Worm (Caenorhabditis elegans) whole organism, early embryonic: ENCODE results near the gene Y44A6C.2.

Experiments
- B0310.2 ChIP-seq: sonication (generic microtip); optimal IDR thresholded peaks from 2 replicates; lab custom pipeline; 2016; ENCODE audit warnings: mild to moderate bottlenecking, missing genetic modification characterization, missing compliant biosample characterization
- ama-1 ChIP-seq: fragments of 150-350 bp; optimal IDR thresholded peaks from 2 replicates; lab custom pipeline; 2014
- ceh-13 ChIP-seq: fragments of 200-800 bp; sonication (Bioruptor generic); optimal IDR thresholded peaks from 2 replicates; lab custom pipeline; 2018; ENCODE audit warnings: mild to moderate bottlenecking, missing genetic modification characterization, missing compliant biosample characterization
- ets-7 ChIP-seq: sonication (generic microtip); optimal IDR thresholded peaks from 2 replicates; lab custom pipeline; 2016; ENCODE audit warnings: missing genotype, missing genetic modification characterization, missing compliant biosample characterization
- flt-1 ChIP-seq: fragments of 200-800 bp; sonication (Bioruptor generic); IDR thresholded peaks from 2 replicates; pipeline ENCODE4 v1.3.6; 2022; ENCODE audit warnings: missing genetic modification characterization, missing compliant biosample characterization
- hmbx-1 ChIP-seq: sonication (generic microtip); optimal IDR thresholded peaks from 2 replicates; lab custom pipeline; 2016; ENCODE audit warnings: mild to moderate bottlenecking, missing genetic modification characterization, missing compliant biosample characterization
- hmg-4 ChIP-seq: fragments of 200-800 bp; sonication (Bioruptor generic); optimal IDR thresholded peaks from 2 replicates; lab custom pipeline; 2018; ENCODE audit warnings: mild to moderate bottlenecking, missing genetic modification characterization, missing compliant biosample characterization
- hnd-1 ChIP-seq: sonication (generic microtip); optimal IDR thresholded peaks from 2 replicates; lab custom pipeline; 2016; ENCODE audit warnings: missing genetic modification characterization, missing compliant biosample characterization
- pes-1 ChIP-seq: fragments of 200-800 bp; sonication (Bioruptor generic); IDR thresholded peaks from 2 replicates; pipeline ENCODE4 v1.3.6; 2022; ENCODE audit warnings: missing genetic modification reagents, missing genetic modification characterization, missing compliant biosample characterization
- scrt-1 ChIP-seq: fragments of 200-800 bp; sonication (Bioruptor generic); IDR thresholded peaks from 2 replicates; pipeline ENCODE4 v1.3.6; 2022; ENCODE audit warnings: missing genetic modification characterization, missing compliant biosample characterization
- sea-1 ChIP-seq: fragments of 200-800 bp; sonication (Bioruptor generic); conservative IDR thresholded peaks from 2 replicates; pipeline ENCODE4 v1.3.6; 2022; ENCODE audit warnings: missing genetic modification characterization, missing compliant biosample characterization
- tbx-37 ChIP-seq: fragments of 200-800 bp; sonication (Bioruptor generic); conservative IDR thresholded peaks from 2 replicates; pipeline ENCODE4 v1.3.6; 2022; ENCODE audit warnings: missing genetic modification reagents, missing genetic modification characterization, missing compliant biosample characterization
- tra-4 ChIP-seq: sonication (generic microtip); optimal IDR thresholded peaks from 2 replicates; lab custom pipeline; 2017; ENCODE audit warnings: missing genetic modification characterization, missing compliant biosample characterization

DNA sequence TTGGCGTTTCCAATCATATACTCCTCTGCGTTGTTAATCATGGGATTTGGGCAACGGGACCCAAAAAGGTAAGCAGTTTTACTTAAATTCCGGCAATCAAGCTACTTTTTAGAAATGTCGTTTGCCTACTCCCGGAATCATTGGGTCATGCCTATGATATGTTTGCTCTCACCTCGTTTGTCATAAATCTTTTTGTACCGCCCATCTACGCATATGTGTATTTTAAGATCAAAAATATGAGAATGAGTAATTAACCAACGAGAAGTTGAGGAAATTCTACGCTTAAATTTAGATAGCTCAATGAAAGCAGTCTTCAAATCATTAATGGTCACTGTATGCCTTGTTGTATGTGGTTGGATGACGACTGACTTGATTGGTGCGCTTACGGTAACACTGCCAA, 39.7 kb upstream of the Y44A6C.2 start:
- TF ChIP-seq ama-1 (no peak), hnd-1 (tag; lab: Kevin White, UChicago) (no peak), ceh-13 (GFP tag; lab: Kevin White, UChicago) (no peak), pes-1 (no peak), flt-1 (no peak), ets-7 (tag; lab: Kevin White, UChicago) (no peak), tbx-37 (GFP tag; lab: Robert Waterston, UW) (no peak), B0310.2 (tag; lab: Kevin White, UChicago) (no peak), sea-1 (GFP tag; lab: Robert Waterston, UW) (no peak), hmg-4 (no peak), tra-4 (tag; lab: Kevin White, UChicago) (no peak), scrt-1 (GFP tag; lab: Robert Waterston, UW) (no peak), hmbx-1 (tag; lab: Kevin White, UChicago) (no peak)
